Worm (Caenorhabditis elegans): Measurements from ENCODE around the gene K01A2.10.

ce11 chrII:320783-321182 is 2.1 kb downstream of the K01A2.10 start:
- no peak for TF ChIP-seq B0310.2 (tag; optimal IDR thresholded peaks at IDR 0.05)
- no peak for TF ChIP-seq flt-1 (GFP tag; IDR thresholded peaks at IDR 0.05)
- no peak for TF ChIP-seq sea-1 (GFP tag; conservative IDR thresholded peaks at IDR 0.05)
- no peak for TF ChIP-seq scrt-1 (GFP tag; IDR thresholded peaks at IDR 0.05)
- no peak for TF ChIP-seq ceh-13 (GFP tag; optimal IDR thresholded peaks at IDR 0.05)
- no peak for TF ChIP-seq tra-4 (tag; optimal IDR thresholded peaks at IDR 0.05)
- no peak for TF ChIP-seq tbx-37 (GFP tag; conservative IDR thresholded peaks at IDR 0.05)
- no peak for TF ChIP-seq pes-1 (GFP tag; IDR thresholded peaks at IDR 0.05)
